Fruit fly (Drosophila melanogaster): Measurements from ENCODE around the gene Dok.

The Dok gene

dm6 chrX:7336121-7336961, 12.3 kb downstream of the Dok start:
- peak; percentile 62 for TF ChIP-seq CG34367 (tag; optimal IDR thresholded peaks at IDR 0.05)
- TF ChIP-seq CG32121 (GFP tag; IDR thresholded peaks at IDR 0.05): peak; percentile 77
- peak; percentile 87 for TF ChIP-seq CG14655 (GFP tag; optimal IDR thresholded peaks at IDR 0.05)
- TF ChIP-seq Ets98B (GFP tag; IDR thresholded peaks at IDR 0.05): peak; percentile 60
- peak; percentile 27 for TF ChIP-seq Snoo (tag; optimal IDR thresholded peaks at IDR 0.05)
- peak; percentile 2 for TF ChIP-seq gl (tag; optimal IDR thresholded peaks at IDR 0.05)
- peak; percentile 75 for TF ChIP-seq CG15710 (tag; optimal IDR thresholded peaks at IDR 0.05)
- no peak for TF ChIP-seq CG13204 (GFP tag; optimal IDR thresholded peaks at IDR 0.05)
- TF ChIP-seq D1 (tag; optimal IDR thresholded peaks at IDR 0.05): peak; percentile 9
- TF ChIP-seq EcR (GFP tag; optimal IDR thresholded peaks at IDR 0.05): no peak
- TF ChIP-seq CG8301 (tag; optimal IDR thresholded peaks at IDR 0.05): peak; percentile 87
- TF ChIP-seq fd96Ca (GFP tag; IDR thresholded peaks at IDR 0.05): peak; percentile 71; the same call in 2 of the 3 replicates
- peak; percentile 78 for TF ChIP-seq CG9948 (tag; optimal IDR thresholded peaks at IDR 0.05)
- peak; percentile 53 for TF ChIP-seq Pif1A (GFP tag; optimal IDR thresholded peaks at IDR 0.05)
- TF ChIP-seq CG10348 (GFP tag; IDR thresholded peaks at IDR 0.05): peak; percentile 47; the same call in 1 of the 2 replicates
- TF ChIP-seq rn (GFP tag; IDR thresholded peaks at IDR 0.05): 0 out of 2 replicates have a peak, but pooled peaks have one; percentile 13
- TF ChIP-seq CG17806 (tag; optimal IDR thresholded peaks at IDR 0.05): peak; percentile 71
- TF ChIP-seq Pif1B (GFP tag; optimal IDR thresholded peaks at IDR 0.05): peak; percentile 41
- TF ChIP-seq CG4496 (GFP tag; IDR thresholded peaks at IDR 0.05): peak; percentile 83
- 0 out of 2 replicates have a peak, but pooled peaks have one; percentile 16 for TF ChIP-seq CG12605 (GFP tag; IDR thresholded peaks at IDR 0.05)
- peak; percentile 79 for TF ChIP-seq CG8159 (tag; optimal IDR thresholded peaks at IDR 0.05)

dm6 chrX:7336962-7337844, 13.2 kb downstream of the Dok start, which contains the start of gene CBP:
TSS of gene CBP (plus strand) at chrX:7337352.
- peak; percentile 69 for TF ChIP-seq EcR (GFP tag; optimal IDR thresholded peaks at IDR 0.05)
- TF ChIP-seq CG13204 (GFP tag; optimal IDR thresholded peaks at IDR 0.05): peak; percentile 98
- peak; percentile 80 for TF ChIP-seq rn (GFP tag; IDR thresholded peaks at IDR 0.05)
- peak; percentile 95 for TF ChIP-seq gl (tag; optimal IDR thresholded peaks at IDR 0.05)
- peak; percentile 94 for TF ChIP-seq Snoo (tag; optimal IDR thresholded peaks at IDR 0.05)
- peak; percentile 92 for TF ChIP-seq CG32121 (GFP tag; IDR thresholded peaks at IDR 0.05)
- TF ChIP-seq CG17806 (tag; optimal IDR thresholded peaks at IDR 0.05): peak; percentile 96
- peak; percentile 92 for TF ChIP-seq CG12605 (GFP tag; IDR thresholded peaks at IDR 0.05)
- peak; percentile 96 for TF ChIP-seq CG4496 (GFP tag; IDR thresholded peaks at IDR 0.05)
- peak; percentile 97 for TF ChIP-seq CG8159 (tag; optimal IDR thresholded peaks at IDR 0.05)
- TF ChIP-seq Ets98B (GFP tag; IDR thresholded peaks at IDR 0.05): peak; percentile 91
- peak; percentile 76 for TF ChIP-seq CG10348 (GFP tag; IDR thresholded peaks at IDR 0.05)
- TF ChIP-seq fd96Ca (GFP tag; IDR thresholded peaks at IDR 0.05): peak; percentile 96
- TF ChIP-seq CG14655 (GFP tag; optimal IDR thresholded peaks at IDR 0.05): peak; percentile 97
- peak; percentile 96 for TF ChIP-seq Pif1B (GFP tag; optimal IDR thresholded peaks at IDR 0.05)
- peak; percentile 96 for TF ChIP-seq CG15710 (tag; optimal IDR thresholded peaks at IDR 0.05)
- TF ChIP-seq CG9948 (tag; optimal IDR thresholded peaks at IDR 0.05): peak; percentile 97
- TF ChIP-seq CG34367 (tag; optimal IDR thresholded peaks at IDR 0.05): peak; percentile 97
- peak; percentile 76 for TF ChIP-seq D1 (tag; optimal IDR thresholded peaks at IDR 0.05)
- TF ChIP-seq CG8301 (tag; optimal IDR thresholded peaks at IDR 0.05): peak; percentile 97
- peak; percentile 97 for TF ChIP-seq Pif1A (GFP tag; optimal IDR thresholded peaks at IDR 0.05)

- TF ChIP-seq CG4496 (GFP tag; IDR thresholded peaks at IDR 0.05) (no peak), gl (tag; optimal IDR thresholded peaks at IDR 0.05) (no peak), CG32121 (GFP tag; IDR thresholded peaks at IDR 0.05) (no peak), CG13204 (GFP tag; optimal IDR thresholded peaks at IDR 0.05) (no peak), CG14655 (GFP tag; optimal IDR thresholded peaks at IDR 0.05) (no peak), fd96Ca (GFP tag; IDR thresholded peaks at IDR 0.05) (no peak), Snoo (tag; optimal IDR thresholded peaks at IDR 0.05) (no peak), Pif1A (GFP tag; optimal IDR thresholded peaks at IDR 0.05) (no peak), rn (GFP tag; IDR thresholded peaks at IDR 0.05) (no peak), CG8159 (tag; optimal IDR thresholded peaks at IDR 0.05) (no peak), CG8301 (tag; optimal IDR thresholded peaks at IDR 0.05) (no peak)
These were observed 14.0 kb downstream of the Dok start for dm6 chrX:7337975-7338374.

dm6 chrX:7338538-7338937, 14.5 kb downstream of the Dok start:
- TF ChIP-seq Ets98B (GFP tag; IDR thresholded peaks at IDR 0.05): 0 out of 2 replicates have a peak, but pooled peaks have one; percentile 12
- TF ChIP-seq D1 (tag; optimal IDR thresholded peaks at IDR 0.05): no peak
- peak; percentile 41 for TF ChIP-seq CG14655 (GFP tag; optimal IDR thresholded peaks at IDR 0.05)
- no peak for TF ChIP-seq CG13204 (GFP tag; optimal IDR thresholded peaks at IDR 0.05)
- no peak for TF ChIP-seq CG17806 (tag; optimal IDR thresholded peaks at IDR 0.05)
- peak; percentile 50 for TF ChIP-seq CG8301 (tag; optimal IDR thresholded peaks at IDR 0.05)
- no peak for TF ChIP-seq CG4496 (GFP tag; IDR thresholded peaks at IDR 0.05)
- TF ChIP-seq CG8159 (tag; optimal IDR thresholded peaks at IDR 0.05): peak; percentile 6
- peak; percentile 0 for TF ChIP-seq CG9948 (tag; optimal IDR thresholded peaks at IDR 0.05)
- TF ChIP-seq CG10348 (GFP tag; IDR thresholded peaks at IDR 0.05): no peak
- no peak for TF ChIP-seq Snoo (tag; optimal IDR thresholded peaks at IDR 0.05)
- TF ChIP-seq fd96Ca (GFP tag; IDR thresholded peaks at IDR 0.05): no peak
- no peak for TF ChIP-seq CG15710 (tag; optimal IDR thresholded peaks at IDR 0.05)
